Worm (Caenorhabditis elegans) whole organism, L3 larva: ENCODE data around the gene col-9.

ENCODE experiments used
- aly-2 ChIP-seq: fragments of 150-350 bp; optimal IDR thresholded peaks from 2 replicates; lab custom pipeline; 2014; ENCODE audit warnings: missing biosample characterization, missing genetic modification characterization
- elt-1 ChIP-seq: fragments of 150-350 bp; optimal IDR thresholded peaks from 2 replicates; lab custom pipeline; 2014; ENCODE audit warnings: missing biosample characterization, missing genetic modification characterization
- elt-3 ChIP-seq, 3 experiments: fragments of 150-350 bp in 1 of 3; sonication (generic microtip) in 2 of 3; optimal IDR thresholded peaks; 2 replicates in 2 of 3; 4 replicates in 1 of 3; lab custom pipeline; 2014 to 2017; ENCODE audit warnings: missing biosample characterization in 3 of 3, missing genetic modification characterization in 3 of 3
- mdl-1 ChIP-seq: fragments of 150-350 bp; optimal IDR thresholded peaks from 2 replicates; lab custom pipeline; 2014; ENCODE audit warnings: missing biosample characterization, missing genetic modification characterization
- nfya-1 ChIP-seq: sonication (generic microtip); optimal IDR thresholded peaks from 2 replicates; lab custom pipeline; 2017; ENCODE audit warnings: missing genetic modification characterization, mild to moderate bottlenecking, missing compliant biosample characterization, antibody characterized with exemption, moderate library complexity; ENCODE audit not compliant: insufficient read depth
- nhr-237 ChIP-seq: fragments of 150-350 bp; optimal IDR thresholded peaks from 2 replicates; lab custom pipeline; 2014; ENCODE audit warnings: missing biosample characterization, missing genetic modification characterization
- snpc-4 ChIP-seq: fragments of 150-350 bp; optimal IDR thresholded peaks from 2 replicates; lab custom pipeline; 2014; ENCODE audit warnings: missing biosample characterization, missing genetic modification characterization
- unc-39 ChIP-seq: sonication (generic microtip); optimal IDR thresholded peaks from 4 replicates; lab custom pipeline; 2017; ENCODE audit warnings: missing biosample characterization, missing genetic modification characterization
- zag-1 ChIP-seq: fragments of 150-350 bp; optimal IDR thresholded peaks from 2 replicates; lab custom pipeline; 2014; ENCODE audit warnings: missing biosample characterization, missing genetic modification characterization

ce11 chrX:13605854-13606253, 16.0 kb downstream of the col-9 start:
- TF ChIP-seq snpc-4 (tag; lab: Kevin White, UChicago) (no peak), zag-1 (tag; lab: Kevin White, UChicago) (no peak), unc-39 (no peak), mdl-1 (tag; lab: Kevin White, UChicago) (no peak), nfya-1 (tag; lab: Kevin White, UChicago) (no peak), aly-2 (tag; lab: Kevin White, UChicago) (no peak), elt-3 (tag; optimal IDR thresholded peaks at IDR 0.05; lab: Kevin White, UChicago) (no peak), elt-1 (tag; lab: Kevin White, UChicago) (no peak), nhr-237 (tag; lab: Kevin White, UChicago) (no peak)
